Worm (Caenorhabditis elegans) whole organism, L2 larva: Measurements from ENCODE around the gene R09H10.1.

Source experiments
- Y55F3AM.14 ChIP-seq: fragments of 200-800 bp; sonication (Bioruptor generic); optimal IDR thresholded peaks from 2 replicates; lab custom pipeline; 2018; ENCODE audit warnings: mild to moderate bottlenecking, missing genetic modification characterization, missing compliant biosample characterization
- ZK546.5 ChIP-seq: sonication (generic microtip); optimal IDR thresholded peaks from 2 replicates; lab custom pipeline; 2017; ENCODE audit warnings: missing biosample characterization, missing genetic modification characterization
- elt-3 ChIP-seq: sonication (generic microtip); optimal IDR thresholded peaks from 2 replicates; lab custom pipeline; 2017; ENCODE audit warnings: missing biosample characterization, missing genetic modification characterization
- lin-13 ChIP-seq: fragments of 150-350 bp; optimal IDR thresholded peaks from 2 replicates; lab custom pipeline; 2014; ENCODE audit warnings: missing biosample characterization, missing genetic modification reagents, missing genetic modification characterization
- mab-5 ChIP-seq: fragments of 150-350 bp; optimal IDR thresholded peaks from 2 replicates; lab custom pipeline; 2014; ENCODE audit warnings: missing biosample characterization, missing genetic modification characterization
- mdl-1 ChIP-seq, 2 experiments: fragments of 150-350 bp in 1 of 2; sonication (generic microtip) in 1 of 2; optimal IDR thresholded peaks; 2 replicates each; lab custom pipeline; 2017; ENCODE audit warnings: missing biosample characterization in 2 of 2, missing genetic modification characterization in 2 of 2
- nhr-6 ChIP-seq: fragments of 150-350 bp; optimal IDR thresholded peaks from 2 replicates; lab custom pipeline; 2014; ENCODE audit warnings: missing biosample characterization, missing genetic modification characterization
- skn-1 ChIP-seq: sonication (generic microtip); optimal IDR thresholded peaks from 2 replicates; lab custom pipeline; 2017; ENCODE audit warnings: missing biosample characterization, missing genetic modification characterization
- snpc-4 ChIP-seq: fragments of 150-350 bp; optimal IDR thresholded peaks from 2 replicates; lab custom pipeline; 2014; ENCODE audit warnings: missing biosample characterization, missing genetic modification characterization
- unc-39 ChIP-seq: fragments of 150-350 bp; optimal IDR thresholded peaks from 2 replicates; lab custom pipeline; 2014; ENCODE audit warnings: missing biosample characterization, missing genetic modification characterization
- unc-62 ChIP-seq: fragments of 150-350 bp; optimal IDR thresholded peaks from 2 replicates; lab custom pipeline; 2014; ENCODE audit warnings: missing biosample characterization, missing genetic modification reagents, missing genetic modification characterization

DNA sequence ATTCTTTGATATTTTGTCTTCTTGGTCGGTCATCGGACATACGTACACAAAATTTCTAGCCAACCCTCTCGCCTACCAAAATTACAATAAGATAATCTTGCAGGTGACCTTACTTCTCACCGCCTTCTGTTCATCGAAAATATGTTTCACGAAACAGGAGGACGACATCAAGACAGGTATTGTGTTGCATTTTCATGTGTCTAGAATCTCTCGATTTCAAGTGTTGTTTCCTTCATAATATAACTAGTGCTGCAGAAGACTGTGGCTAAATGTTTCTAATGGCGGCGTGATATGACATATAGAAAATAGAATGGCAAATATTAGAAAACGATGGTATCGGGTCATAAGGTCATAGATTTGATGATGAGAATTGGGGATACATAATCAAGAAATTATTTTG is 17.0 kb downstream of the R09H10.1 start:
- TF ChIP-seq unc-39 (no peak), nhr-6 (no peak), snpc-4 (tag; lab: Kevin White, UChicago) (no peak), Y55F3AM.14 (GFP tag; lab: Kevin White, UChicago) (no peak), ZK546.5 (no peak), skn-1 (tag; lab: Kevin White, UChicago) (no peak), mdl-1 (tag; optimal IDR thresholded peaks at IDR 0.05; lab: Kevin White, UChicago) (no peak), lin-13 (no peak), unc-62 (GFP tag; lab: Kevin White, UChicago) (no peak), elt-3 (no peak), mab-5 (tag; lab: Kevin White, UChicago) (no peak)
